Fruit fly (Drosophila melanogaster): ENCODE results near the gene Rack1.

DNA sequence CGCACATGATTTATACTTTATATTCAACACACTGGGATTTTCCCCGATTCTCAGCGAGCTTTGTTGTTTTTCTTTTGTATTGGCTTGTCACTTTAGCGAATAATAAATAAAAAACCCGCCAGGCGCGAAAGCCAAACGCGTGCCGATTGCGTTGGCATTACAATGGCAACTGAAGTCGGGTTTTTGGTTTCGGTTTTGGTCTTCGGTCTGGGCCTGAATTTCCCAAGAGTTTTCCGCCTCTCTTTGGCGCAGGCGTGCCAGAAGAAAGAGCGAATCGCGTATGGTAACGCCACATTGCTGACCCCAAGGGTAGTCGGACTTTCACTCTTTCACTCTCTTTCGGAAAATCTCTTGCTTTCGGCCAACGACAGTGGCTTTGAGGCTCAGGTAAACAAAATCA is 28.0 kb upstream of the Rack1 start, which contains the start of gene CG14535:
- TF ChIP-seq Smox (GFP tag; optimal IDR thresholded peaks at IDR 0.05) (no peak), pdm3 (GFP tag; optimal IDR thresholded peaks at IDR 0.05) (no peak), CG3032 (tag; optimal IDR thresholded peaks at IDR 0.05) (no peak), CG10631 (GFP tag; optimal IDR thresholded peaks at IDR 0.05) (no peak), CG16779 (tag; optimal IDR thresholded peaks at IDR 0.05) (no peak), net (GFP tag; optimal IDR thresholded peaks at IDR 0.05) (no peak), svp (GFP tag) (no peak), fkh (GFP tag; optimal IDR thresholded peaks at IDR 0.05) (no peak), CG8319 (GFP tag; optimal IDR thresholded peaks at IDR 0.05) (no peak), OdsH (GFP tag; optimal IDR thresholded peaks at IDR 0.05) (no peak)

All from whole organism, prepupa.